Fruit fly (Drosophila melanogaster) S2 (cell line): Measurements from ENCODE around the gene Fer2LCH.

ENCODE experiments used
- CG8478 ChIP-seq: fragments of >200 bp; optimal IDR thresholded peaks from 2 replicates; lab custom pipeline; 2018
- CTCF ChIP-seq, 2 experiments: fragments of >200 bp; optimal IDR thresholded peaks; 2 replicates each; lab custom pipeline; 2018

DNA sequence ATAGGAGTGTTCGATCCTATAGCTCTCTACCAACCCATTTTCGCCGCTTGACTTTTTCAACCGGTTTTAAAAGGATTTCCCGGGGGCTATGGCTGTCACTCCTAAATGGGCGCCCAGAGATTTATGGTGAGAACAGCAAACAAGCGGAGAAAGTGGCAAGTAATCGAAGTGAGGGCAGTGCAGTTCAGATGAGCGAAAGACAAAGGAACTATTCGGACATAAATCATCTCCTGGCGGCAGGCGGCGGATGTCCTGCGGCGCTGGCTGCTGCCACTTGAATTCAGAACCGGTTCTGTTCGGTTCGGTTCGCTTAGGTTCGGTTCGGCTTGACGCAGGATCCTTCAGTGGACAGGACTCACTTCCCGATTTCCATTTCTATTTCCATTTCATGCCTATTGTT is 4.4 kb upstream of the Fer2LCH start:
- TF ChIP-seq CG8478, result no peak
- TF ChIP-seq CTCF (optimal IDR thresholded peaks at IDR 0.05; lab: Kevin White, UChicago), result no peak
